Fruit fly (Drosophila melanogaster) whole organism, pupa: ENCODE results near the gene Sirt1.

ENCODE experiments used
- CG10348 ChIP-seq: fragments of 200-800 bp; sonication (Bioruptor generic); IDR thresholded peaks from 2 replicates; pipeline ENCODE4 v1.3.6; 2022; ENCODE audit warnings: missing biosample characterization, missing genetic modification characterization
- CG12605 ChIP-seq: fragments of 200-800 bp; sonication (Bioruptor generic); IDR thresholded peaks from 2 replicates; pipeline ENCODE4 v1.3.6; 2022; ENCODE audit warnings: missing biosample characterization, missing genetic modification characterization
- CG14655 ChIP-seq: fragments of 200-800 bp; sonication (Bioruptor generic); optimal IDR thresholded peaks from 3 replicates; lab custom pipeline; 2017; ENCODE audit warnings: mild to moderate bottlenecking, missing biosample characterization, missing genetic modification reagents, missing genetic modification characterization
- CG17806 ChIP-seq: fragments of 200-800 bp; sonication (Bioruptor generic); optimal IDR thresholded peaks from 2 replicates; lab custom pipeline; 2018; ENCODE audit warnings: missing biosample characterization, mild to moderate bottlenecking, missing genetic modification characterization, moderate library complexity
- CG8159 ChIP-seq: fragments of 200-800 bp; sonication (Bioruptor generic); optimal IDR thresholded peaks from 3 replicates; lab custom pipeline; 2018; ENCODE audit warnings: missing biosample characterization, mild to moderate bottlenecking, missing genetic modification characterization, moderate library complexity
- CG9948 ChIP-seq: fragments of 200-800 bp; sonication (Bioruptor generic); optimal IDR thresholded peaks from 2 replicates; lab custom pipeline; 2018; ENCODE audit warnings: missing biosample characterization, mild to moderate bottlenecking, missing genetic modification characterization, moderate library complexity
- D1 ChIP-seq: fragments of 200-800 bp; sonication (Bioruptor generic); optimal IDR thresholded peaks from 2 replicates; lab custom pipeline; 2018; ENCODE audit warnings: missing biosample characterization, mild to moderate bottlenecking, missing genetic modification characterization, moderate library complexity
- EcR ChIP-seq: fragments of 200-800 bp; sonication (Bioruptor generic); optimal IDR thresholded peaks from 3 replicates; lab custom pipeline; 2019; ENCODE audit warnings: missing biosample characterization, missing genetic modification characterization, mild to moderate bottlenecking, moderate library complexity, missing genetic modification reagents
- Ets98B ChIP-seq: fragments of 200-800 bp; sonication (Bioruptor generic); IDR thresholded peaks from 2 replicates; pipeline ENCODE4 v1.3.6; 2022; ENCODE audit warnings: missing biosample characterization, missing genetic modification characterization
- Pif1B ChIP-seq: fragments of 200-800 bp; sonication (Bioruptor generic); optimal IDR thresholded peaks from 3 replicates; lab custom pipeline; 2016; ENCODE audit warnings: missing biosample characterization, missing genetic modification characterization
- Snoo ChIP-seq: fragments of 200-800 bp; sonication (Bioruptor generic); optimal IDR thresholded peaks from 3 replicates; lab custom pipeline; 2017; ENCODE audit warnings: missing biosample characterization, mild to moderate bottlenecking, missing genetic modification characterization, inconsistent platforms
- fd96Ca ChIP-seq: fragments of 200-800 bp; sonication (Bioruptor generic); IDR thresholded peaks from 3 replicates; pipeline ENCODE4 v1.3.6; 2022; ENCODE audit warnings: missing biosample characterization, missing genetic modification characterization
- gl ChIP-seq: fragments of 200-800 bp; sonication (Bioruptor generic); optimal IDR thresholded peaks from 2 replicates; lab custom pipeline; 2018; ENCODE audit warnings: missing biosample characterization, mild to moderate bottlenecking, missing genetic modification characterization
- rn ChIP-seq: fragments of 200-800 bp; sonication (Bioruptor generic); IDR thresholded peaks from 2 replicates; pipeline ENCODE4 v1.3.6; 2022; ENCODE audit warnings: missing biosample characterization, missing genetic modification characterization

- no peak for TF ChIP-seq gl (tag; lab: Kevin White, UChicago)
- no peak for TF ChIP-seq CG10348 (GFP tag; lab: Robert Waterston, UW)
- no peak for TF ChIP-seq D1 (tag; lab: Kevin White, UChicago)
- no peak for TF ChIP-seq fd96Ca (GFP tag; lab: Robert Waterston, UW)
- TF ChIP-seq Snoo (tag; lab: Kevin White, UChicago): no peak
- no peak for TF ChIP-seq Pif1B (GFP tag; lab: Kevin White, UChicago)
- TF ChIP-seq CG8159: no peak
- no peak for TF ChIP-seq CG9948 (tag; lab: Kevin White, UChicago)
- TF ChIP-seq EcR (GFP tag; lab: Kevin White, UChicago): no peak
- no peak for TF ChIP-seq CG17806 (tag; lab: Kevin White, UChicago)
- TF ChIP-seq rn (GFP tag; lab: Robert Waterston, UW): no peak
- TF ChIP-seq CG14655 (GFP tag; lab: Kevin White, UChicago): no peak
- TF ChIP-seq Ets98B (GFP tag; lab: Robert Waterston, UW): no peak
- no peak for TF ChIP-seq CG12605 (GFP tag; lab: Robert Waterston, UW)
These were observed 17.8 kb downstream of the Sirt1 start, which contains the start of gene Rsph1 for dm6 chr2L:13183150-13183549.
